Fruit fly (Drosophila melanogaster) S2 (cell line): ENCODE data around the gene CG17597.
A peak's percentile ranks its signal among the peaks of the same experiment; 100 is the strongest.

Experiments
- CG8478 ChIP-seq: fragments of >200 bp; optimal IDR thresholded peaks from 2 replicates; lab custom pipeline; 2018
- CTCF ChIP-seq, 2 experiments: fragments of >200 bp; optimal IDR thresholded peaks; 2 replicates each; lab custom pipeline; 2018

dm6 chr2L:18839143-18839872, 8.4 kb upstream of the CG17597 start, which contains the start of gene CG10600:
- TF ChIP-seq CG8478 (lab: Kevin White, UChicago) (no peak), CTCF (optimal IDR thresholded peaks at IDR 0.05; lab: Kevin White, UChicago) (peak; percentile 99)
